Fruit fly (Drosophila melanogaster) whole organism, embryonic: ENCODE results near the gene eloF.

Experiments used
- Ada2b ChIP-seq: fragments of 200-800 bp; sonication (Bioruptor generic); IDR thresholded peaks from 2 replicates; pipeline ENCODE4 v1.3.6; 2022; ENCODE audit warnings: missing biosample characterization, missing genetic modification characterization
- Adf1 ChIP-seq: fragments of 200-800 bp; sonication (Bioruptor generic); IDR thresholded peaks from 2 replicates; pipeline ENCODE4 v1.3.6; 2022; ENCODE audit warnings: missing biosample characterization, missing genetic modification characterization
- Bgb ChIP-seq: fragments of 200-800 bp; sonication (Bioruptor generic); IDR thresholded peaks from 2 replicates; pipeline ENCODE4 v1.3.6; 2022; ENCODE audit warnings: missing biosample characterization, missing genetic modification characterization; ENCODE audit not compliant: partially characterized antibody
- CG10147 ChIP-seq: fragments of 200-800 bp; sonication (Bioruptor generic); optimal IDR thresholded peaks from 2 replicates; lab custom pipeline; 2019; ENCODE audit warnings: missing biosample characterization, mild to moderate bottlenecking, missing genetic modification characterization, moderate library complexity
- CG10209 ChIP-seq: fragments of 200-800 bp; sonication (Bioruptor generic); optimal IDR thresholded peaks from 3 replicates; lab custom pipeline; 2017; ENCODE audit warnings: missing biosample characterization, mild to moderate bottlenecking, missing genetic modification characterization, missing genetic modification reagents
- CG10267 ChIP-seq: fragments of 200-800 bp; sonication (Bioruptor generic); optimal IDR thresholded peaks from 2 replicates; lab custom pipeline; 2018; ENCODE audit warnings: missing biosample characterization, mild to moderate bottlenecking, missing genetic modification characterization, moderate library complexity
- CG10462 ChIP-seq: fragments of 200-800 bp; sonication (Bioruptor generic); optimal IDR thresholded peaks from 2 replicates; lab custom pipeline; 2016; ENCODE audit warnings: missing biosample characterization, missing genetic modification characterization
- CG16779 ChIP-seq: fragments of 200-800 bp; sonication (Bioruptor generic); IDR thresholded peaks from 2 replicates; pipeline ENCODE4 v1.3.6; 2022; ENCODE audit warnings: missing biosample characterization, missing genetic modification characterization
- CG16815 ChIP-seq: fragments of 200-800 bp; sonication (Bioruptor generic); optimal IDR thresholded peaks from 3 replicates; lab custom pipeline; 2017; ENCODE audit warnings: missing biosample characterization, mild to moderate bottlenecking, missing genetic modification characterization
- CG16863 ChIP-seq: fragments of 200-800 bp; sonication (Bioruptor generic); optimal IDR thresholded peaks from 3 replicates; lab custom pipeline; 2016; ENCODE audit warnings: missing biosample characterization, missing genetic modification characterization
- CG17361 ChIP-seq: fragments of 200-800 bp; sonication (Bioruptor generic); IDR thresholded peaks from 3 replicates; pipeline ENCODE4 v1.3.6; 2022; ENCODE audit warnings: missing biosample characterization, missing genetic modification characterization
- CG17829 ChIP-seq: fragments of 200-800 bp; optimal IDR thresholded peaks from 2 replicates; lab custom pipeline; 2019; ENCODE audit warnings: missing biosample characterization, mild to moderate bottlenecking, missing genetic modification characterization, moderate library complexity
- CG17912 ChIP-seq: fragments of 200-800 bp; sonication (Bioruptor generic); optimal IDR thresholded peaks from 2 replicates; lab custom pipeline; 2018; ENCODE audit warnings: missing biosample characterization, mild to moderate bottlenecking, missing genetic modification characterization
- CG18262 ChIP-seq: fragments of 200-800 bp; optimal IDR thresholded peaks from 3 replicates; lab custom pipeline; 2019; ENCODE audit warnings: missing biosample characterization, mild to moderate bottlenecking, missing genetic modification characterization, moderate library complexity
- CG30403 ChIP-seq: fragments of 200-800 bp; sonication (Bioruptor generic); optimal IDR thresholded peaks from 3 replicates; lab custom pipeline; 2016; ENCODE audit warnings: missing biosample characterization, missing genetic modification characterization
- CG3281 ChIP-seq: fragments of 200-800 bp; sonication (Bioruptor generic); optimal IDR thresholded peaks from 3 replicates; lab custom pipeline; 2017; ENCODE audit warnings: missing biosample characterization, mild to moderate bottlenecking, missing genetic modification characterization
- CG33557 ChIP-seq: fragments of 200-800 bp; sonication (Bioruptor generic); optimal IDR thresholded peaks from 2 replicates; lab custom pipeline; 2019; ENCODE audit warnings: missing biosample characterization, mild to moderate bottlenecking, missing genetic modification characterization, moderate library complexity
- CG34376 ChIP-seq: fragments of 200-800 bp; sonication (Bioruptor generic); optimal IDR thresholded peaks from 2 replicates; lab custom pipeline; 2018; ENCODE audit warnings: missing biosample characterization, mild to moderate bottlenecking, missing genetic modification characterization
- CG3847 ChIP-seq: fragments of 200-800 bp; sonication (Bioruptor generic); IDR thresholded peaks from 2 replicates; pipeline ENCODE4 v1.3.6; 2022; ENCODE audit warnings: missing biosample characterization, missing genetic modification characterization
- CG3995 ChIP-seq: fragments of 200-800 bp; sonication (Bioruptor generic); optimal IDR thresholded peaks from 3 replicates; lab custom pipeline; 2016; ENCODE audit warnings: missing biosample characterization, missing genetic modification characterization
- CG7745 ChIP-seq: fragments of 200-800 bp; sonication (Bioruptor generic); optimal IDR thresholded peaks from 2 replicates; lab custom pipeline; 2018; ENCODE audit warnings: missing biosample characterization, mild to moderate bottlenecking, missing genetic modification characterization, moderate library complexity
- CG8924 ChIP-seq: fragments of 200-800 bp; optimal IDR thresholded peaks from 3 replicates; lab custom pipeline; 2019; ENCODE audit warnings: missing biosample characterization, mild to moderate bottlenecking, missing genetic modification characterization, moderate library complexity
- CG9437 ChIP-seq: fragments of 200-800 bp; sonication (Bioruptor generic); optimal IDR thresholded peaks from 2 replicates; lab custom pipeline; 2018; ENCODE audit warnings: missing biosample characterization, mild to moderate bottlenecking, missing genetic modification characterization
- Dip2 ChIP-seq: fragments of 200-800 bp; sonication (Bioruptor generic); IDR thresholded peaks from 2 replicates; pipeline ENCODE4 v1.3.6; 2022; ENCODE audit warnings: missing biosample characterization, missing genetic modification characterization
- E2f2 ChIP-seq: fragments of 200-800 bp; sonication (Bioruptor generic); IDR thresholded peaks from 2 replicates; pipeline ENCODE4 v1.3.6; 2022; ENCODE audit warnings: missing biosample characterization, missing genetic modification characterization
- Fer2 ChIP-seq: fragments of 200-800 bp; sonication (Bioruptor generic); optimal IDR thresholded peaks from 2 replicates; lab custom pipeline; 2018; ENCODE audit warnings: missing biosample characterization, mild to moderate bottlenecking, missing genetic modification characterization, moderate library complexity
- MESR4 ChIP-seq: fragments of 200-800 bp; sonication (Bioruptor generic); optimal IDR thresholded peaks from 2 replicates; lab custom pipeline; 2018; ENCODE audit warnings: missing biosample characterization, mild to moderate bottlenecking, missing genetic modification characterization, moderate library complexity
- Max ChIP-seq: fragments of 200-800 bp; sonication (Bioruptor generic); optimal IDR thresholded peaks from 2 replicates; lab custom pipeline; 2016; ENCODE audit warnings: missing biosample characterization, mild to moderate bottlenecking, missing genetic modification characterization
- Meics ChIP-seq: fragments of 200-800 bp; sonication (Bioruptor generic); optimal IDR thresholded peaks from 2 replicates; lab custom pipeline; 2017; ENCODE audit warnings: missing biosample characterization, mild to moderate bottlenecking, missing genetic modification characterization
- Oaz ChIP-seq: fragments of 200-800 bp; sonication (Bioruptor generic); IDR thresholded peaks from 2 replicates; pipeline ENCODE4 v1.3.6; 2022; ENCODE audit warnings: missing biosample characterization, missing genetic modification characterization
- Pdp1 ChIP-seq, 2 experiments: fragments of 200-800 bp; sonication (Bioruptor generic); optimal IDR thresholded peaks; 3 replicates each; lab custom pipeline; 2016; ENCODE audit warnings: missing biosample characterization in 2 of 2, missing genetic modification characterization in 2 of 2, mild to moderate bottlenecking in 1 of 2, moderate library complexity in 1 of 2
- Sin3A ChIP-seq: fragments of >200 bp; optimal IDR thresholded peaks from 2 replicates; lab custom pipeline; 2018
- Spps ChIP-seq: fragments of 200-800 bp; sonication (Bioruptor generic); optimal IDR thresholded peaks from 2 replicates; lab custom pipeline; 2018; ENCODE audit warnings: missing biosample characterization, mild to moderate bottlenecking, missing genetic modification characterization
- Sry-β ChIP-seq: fragments of 200-800 bp; sonication (Bioruptor generic); optimal IDR thresholded peaks from 2 replicates; lab custom pipeline; 2018; ENCODE audit warnings: missing biosample characterization, mild to moderate bottlenecking, missing genetic modification characterization, moderate library complexity
- TFAM ChIP-seq: fragments of 200-800 bp; sonication (Bioruptor generic); optimal IDR thresholded peaks from 2 replicates; lab custom pipeline; 2017; ENCODE audit warnings: missing biosample characterization, missing genetic modification characterization, inconsistent platforms
- bigmax ChIP-seq: fragments of 200-800 bp; sonication (Bioruptor generic); optimal IDR thresholded peaks from 2 replicates; lab custom pipeline; 2018; ENCODE audit warnings: missing biosample characterization, mild to moderate bottlenecking, missing genetic modification characterization
- dm ChIP-seq: fragments of 200-800 bp; sonication (Bioruptor generic); optimal IDR thresholded peaks from 3 replicates; lab custom pipeline; 2016; ENCODE audit warnings: missing biosample characterization, missing genetic modification characterization
- fd96Cb ChIP-seq: fragments of 200-800 bp; sonication (Bioruptor generic); optimal IDR thresholded peaks from 2 replicates; lab custom pipeline; 2018; ENCODE audit warnings: missing biosample characterization, mild to moderate bottlenecking, missing genetic modification characterization, moderate library complexity
- hkb ChIP-seq, 2 experiments: fragments of 200-800 bp in 1 of 2; fragments of >200 bp in 1 of 2; sonication (Bioruptor generic) in 1 of 2; IDR thresholded peaks in 1 of 2; optimal IDR thresholded peaks in 1 of 2; 2 replicates each; pipeline versions ENCODE4 v1.3.6 to Lab custom; 2017 to 2022; ENCODE audit warnings: missing biosample characterization in 1 of 2, missing genetic modification characterization in 1 of 2
- klu ChIP-seq: fragments of 200-800 bp; sonication (Bioruptor generic); IDR thresholded peaks from 2 replicates; pipeline ENCODE4 v1.3.6; 2022; ENCODE audit warnings: missing biosample characterization, missing genetic modification characterization
- nerfin-1 ChIP-seq: fragments of 200-800 bp; sonication (Bioruptor generic); optimal IDR thresholded peaks from 3 replicates; lab custom pipeline; 2019; ENCODE audit warnings: missing biosample characterization, mild to moderate bottlenecking, missing genetic modification characterization, moderate library complexity
- org-1 ChIP-seq: fragments of 200-800 bp; sonication (Bioruptor generic); optimal IDR thresholded peaks from 2 replicates; lab custom pipeline; 2017; ENCODE audit warnings: missing biosample characterization, missing genetic modification characterization
- otp ChIP-seq: fragments of 200-800 bp; sonication (Bioruptor generic); IDR thresholded peaks from 3 replicates; pipeline ENCODE4, ENCODE4 v1.3.6; 2022; ENCODE audit warnings: missing biosample characterization, missing genetic modification characterization
- phol ChIP-seq: fragments of 200-800 bp; sonication (Bioruptor generic); optimal IDR thresholded peaks from 3 replicates; lab custom pipeline; 2018; ENCODE audit warnings: missing biosample characterization, mild to moderate bottlenecking, missing genetic modification characterization, moderate library complexity
- pzg ChIP-seq: fragments of 200-800 bp; sonication (Bioruptor generic); optimal IDR thresholded peaks from 3 replicates; lab custom pipeline; 2018; ENCODE audit warnings: missing biosample characterization, mild to moderate bottlenecking, missing genetic modification characterization, moderate library complexity
- sd ChIP-seq: fragments of 200-800 bp; sonication (Bioruptor generic); optimal IDR thresholded peaks from 3 replicates; lab custom pipeline; 2018; ENCODE audit warnings: missing biosample characterization, mild to moderate bottlenecking, missing genetic modification characterization, moderate library complexity
- sqz ChIP-seq: fragments of 200-800 bp; sonication (Bioruptor generic); optimal IDR thresholded peaks from 3 replicates; lab custom pipeline; 2018; ENCODE audit warnings: missing biosample characterization, mild to moderate bottlenecking, missing genetic modification characterization
- ttk ChIP-seq: fragments of 200-800 bp; sonication (Bioruptor generic); IDR thresholded peaks from 2 replicates; pipeline ENCODE4 v2.1.2; 2022; ENCODE audit warnings: missing biosample characterization, missing genetic modification characterization
- unc-4 ChIP-seq: fragments of 200-800 bp; sonication (Bioruptor generic); IDR thresholded peaks from 2 replicates; pipeline ENCODE4 v1.3.6; 2022; ENCODE audit warnings: missing biosample characterization, missing genetic modification characterization; ENCODE audit not compliant: partially characterized antibody
- vnd ChIP-seq: fragments of 200-800 bp; sonication (Bioruptor generic); IDR thresholded peaks from 3 replicates; pipeline ENCODE4 v1.3.6; 2022; ENCODE audit warnings: missing biosample characterization, missing genetic modification characterization; ENCODE audit not compliant: partially characterized antibody

eloF gene

DNA sequence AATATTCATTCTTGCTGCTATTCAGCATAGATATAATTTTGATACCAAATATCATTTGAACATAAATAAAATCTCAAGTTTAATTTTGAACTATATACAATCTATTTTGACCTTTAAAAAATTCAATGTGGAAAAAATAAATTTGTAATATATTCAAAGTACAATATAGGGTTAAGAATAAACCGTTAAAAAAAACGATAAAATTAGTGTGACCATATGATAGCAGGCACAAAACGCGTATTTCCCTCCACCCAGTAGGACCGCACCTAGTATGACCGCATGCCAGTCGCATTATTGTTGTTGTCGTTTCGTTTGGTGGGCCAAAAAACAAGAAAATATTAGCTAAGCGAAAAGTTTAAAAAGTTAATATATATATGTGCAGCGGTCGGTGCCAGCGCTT is 20.9 kb upstream of the eloF start, which contains the start of gene CG8516 (continued):
- TF ChIP-seq CG10209 (GFP tag; lab: Kevin White, UChicago) (no peak), CG18262 (tag; lab: Kevin White, UChicago) (peak; percentile 5), unc-4 (GFP tag; lab: Robert Waterston, UW) (peak; percentile 20; the same call in 1 of the 2 replicates), CG9437 (GFP tag; lab: Kevin White, UChicago) (no peak), Max (GFP tag; lab: Kevin White, UChicago) (no peak), Sry-β (peak; percentile 80), CG17912 (GFP tag; lab: Kevin White, UChicago) (peak; percentile 0), sd (no peak), Sin3A (lab: Kevin White, UChicago) (peak; percentile 21), Pdp1 (GFP tag; optimal IDR thresholded peaks at IDR 0.05; lab: Kevin White, UChicago) (peak in 1 of 2 experiments; percentile 53), CG3995 (GFP tag; lab: Kevin White, UChicago) (peak; percentile 68), CG17361 (GFP tag; lab: Robert Waterston, UW) (0 out of 3 replicates have a peak, but pooled peaks have one; percentile 15), dm (GFP tag; lab: Kevin White, UChicago) (no peak), CG16863 (GFP tag; lab: Kevin White, UChicago) (no peak), vnd (GFP tag; lab: Robert Waterston, UW) (no peak), Meics (peak; percentile 0), Ada2b (0 out of 2 replicates have a peak, but pooled peaks have one; percentile 7), MESR4 (GFP tag; lab: Kevin White, UChicago) (peak; percentile 74), CG8924 (tag; lab: Kevin White, UChicago) (peak; percentile 23), CG17829 (peak; percentile 39), Adf1 (GFP tag; lab: Robert Waterston, UW) (0 out of 2 replicates have a peak, but pooled peaks have one; percentile 10), Oaz (GFP tag; lab: Robert Waterston, UW) (no peak), CG7745 (tag; lab: Kevin White, UChicago) (no peak), CG10267 (tag; lab: Kevin White, UChicago) (peak; percentile 51), hkb (optimal IDR thresholded peaks at IDR 0.05; lab: Kevin White, UChicago) (no peak), hkb (GFP tag; IDR thresholded peaks at IDR 0.05; lab: Robert Waterston, UW) (peak; percentile 24; the same call in 1 of the 2 replicates), CG10147 (GFP tag; lab: Kevin White, UChicago) (peak; percentile 20), klu (GFP tag; lab: Robert Waterston, UW) (no peak), CG16779 (GFP tag; lab: Robert Waterston, UW) (no peak), CG3281 (no peak), nerfin-1 (tag; lab: Kevin White, UChicago) (no peak), Bgb (GFP tag; lab: Robert Waterston, UW) (no peak), org-1 (GFP tag; lab: Kevin White, UChicago) (no peak), phol (tag; lab: Kevin White, UChicago) (peak; percentile 42), Spps (tag; lab: Kevin White, UChicago) (no peak), CG30403 (GFP tag; lab: Kevin White, UChicago) (peak; percentile 13), Fer2 (tag; lab: Kevin White, UChicago) (no peak), otp (no peak), CG10462 (GFP tag; lab: Kevin White, UChicago) (peak; percentile 17), Dip2 (GFP tag; lab: Robert Waterston, UW) (no peak), pzg (GFP tag; lab: Kevin White, UChicago) (peak; percentile 83), CG33557 (GFP tag; lab: Kevin White, UChicago) (no peak), ttk (GFP tag; lab: Robert Waterston, UW) (no peak), CG16815 (GFP tag; lab: Kevin White, UChicago) (no peak), TFAM (no peak), CG34376 (GFP tag; lab: Kevin White, UChicago) (peak; percentile 12), fd96Cb (tag; lab: Kevin White, UChicago) (no peak), CG3847 (GFP tag; lab: Robert Waterston, UW) (peak; percentile 37; the same call in 1 of the 2 replicates), E2f2 (GFP tag; lab: Robert Waterston, UW) (peak; percentile 49), bigmax (GFP tag; lab: Kevin White, UChicago) (peak; percentile 38), sqz (GFP tag; lab: Kevin White, UChicago) (no peak)
